Worm (Caenorhabditis elegans): ENCODE data around the gene C40A11.3.

C40A11.3 gene

DNA sequence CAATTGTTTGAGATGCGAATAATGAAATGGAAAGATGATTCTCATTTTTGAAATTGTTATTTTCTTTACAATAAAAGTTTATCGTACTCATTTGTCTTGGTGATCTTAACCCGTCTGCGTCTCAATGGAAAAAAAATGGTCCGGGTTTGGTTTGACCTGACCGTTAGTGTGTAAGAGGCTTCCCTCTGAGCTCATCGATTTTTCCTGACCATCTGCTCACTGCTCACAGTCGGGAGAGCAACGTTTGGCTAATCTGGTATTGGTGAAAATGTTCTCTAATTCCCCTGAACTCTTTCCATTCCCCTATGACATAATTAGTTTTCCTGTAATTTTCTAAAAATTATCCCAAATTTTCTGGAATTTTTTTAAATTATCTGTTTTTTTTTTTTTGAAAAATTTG lies 2.0 kb upstream of the C40A11.3 start:
- TF ChIP-seq ces-1 (GFP tag; optimal IDR thresholded peaks at IDR 0.05) (no peak), egl-13 (tag; optimal IDR thresholded peaks at IDR 0.05) (no peak), ceh-90 (tag; optimal IDR thresholded peaks at IDR 0.05) (no peak), zip-4 (GFP tag; optimal IDR thresholded peaks at IDR 0.05) (no peak), unc-130 (tag; optimal IDR thresholded peaks at IDR 0.05) (no peak), mab-9 (GFP tag; IDR thresholded peaks at IDR 0.05) (no peak), isw-1 (GFP tag; IDR thresholded peaks at IDR 0.05) (no peak), pax-3 (tag; optimal IDR thresholded peaks at IDR 0.05) (no peak), unc-30 (tag; optimal IDR thresholded peaks at IDR 0.05) (no peak), aha-1 (tag; optimal IDR thresholded peaks at IDR 0.05) (no peak), sox-4 (tag; optimal IDR thresholded peaks at IDR 0.05) (no peak), grh-1 (GFP tag; IDR thresholded peaks at IDR 0.05) (no peak), aly-2 (tag; optimal IDR thresholded peaks at IDR 0.05) (no peak), ztf-11 (tag; optimal IDR thresholded peaks at IDR 0.05) (no peak), ets-5 (GFP tag; IDR thresholded peaks at IDR 0.05) (no peak), lin-15B (tag; optimal IDR thresholded peaks at IDR 0.05) (no peak), swsn-7 (tag; optimal IDR thresholded peaks at IDR 0.05) (no peak), dpl-1 (GFP tag; optimal IDR thresholded peaks at IDR 0.05) (no peak), egl-27 (tag; optimal IDR thresholded peaks at IDR 0.05) (no peak), sptf-1 (tag; optimal IDR thresholded peaks at IDR 0.05) (no peak)

DNA sequence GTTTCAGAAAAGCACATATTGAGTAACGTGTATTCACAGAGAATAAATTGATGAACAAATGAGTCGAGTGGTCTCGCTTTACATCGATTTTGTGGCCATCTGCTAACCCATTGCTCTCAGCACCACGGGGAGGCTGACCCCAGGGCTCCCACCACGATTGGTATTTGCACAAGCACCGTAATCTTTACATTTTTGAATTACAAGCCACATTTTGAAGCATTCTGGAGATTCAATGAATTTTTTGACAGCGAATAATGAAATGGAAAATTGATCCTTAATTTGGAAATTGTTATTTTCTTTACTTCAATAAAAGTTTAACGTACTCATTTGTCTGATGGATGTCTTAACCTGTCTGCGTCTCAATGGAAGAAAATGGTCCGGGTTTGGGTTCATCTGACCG lies 4.6 kb downstream of the C40A11.3 start, which contains the start of gene C40A11.6:
C40A11.6 (minus strand) TSS at position 101 of the 400 bp plus-strand sequence.
- TF ChIP-seq ceh-88 (GFP tag; IDR thresholded peaks at IDR 0.05) (no peak), nhr-77 (tag; optimal IDR thresholded peaks at IDR 0.05) (no peak), swsn-7 (tag; optimal IDR thresholded peaks at IDR 0.05) (no peak), mef-2 (tag; optimal IDR thresholded peaks at IDR 0.05) (no peak), lin-14 (GFP tag; optimal IDR thresholded peaks at IDR 0.05) (no peak)

DNA sequence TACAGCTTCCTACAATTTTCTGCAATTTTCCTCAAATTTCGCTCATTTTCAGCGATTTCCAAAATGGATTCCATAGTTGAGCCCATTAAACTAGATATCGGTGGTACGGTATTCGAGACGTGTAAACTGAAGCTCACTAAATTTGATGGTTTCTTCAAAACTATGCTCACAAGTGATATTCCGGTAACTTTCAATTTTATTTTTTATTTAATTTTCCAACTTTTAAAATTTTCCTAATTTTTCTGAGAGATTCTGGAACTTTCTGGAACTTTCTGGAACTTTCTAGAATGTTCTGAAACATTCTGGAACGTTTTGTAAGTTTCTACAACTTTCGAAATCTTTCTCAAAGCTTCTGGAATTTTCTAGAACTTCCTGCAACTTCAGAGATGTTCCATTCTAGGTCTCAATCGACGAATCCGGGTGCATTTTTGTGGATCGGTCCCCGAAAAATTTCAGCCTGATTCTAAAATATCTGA lies 6.0 kb downstream of the C40A11.3 start, which contains the start of gene C40A11.2:
C40A11.2 (plus strand) TSS at position 51 of the 476 bp plus-strand sequence.
- TF ChIP-seq efl-1 (optimal IDR thresholded peaks at IDR 0.05) (no peak), efl-1 (GFP tag; optimal IDR thresholded peaks at IDR 0.05 in 1 of 2) (peak in 1 of 2 experiments; percentile 5), hlh-4 (tag; optimal IDR thresholded peaks at IDR 0.05) (no peak)

DNA sequence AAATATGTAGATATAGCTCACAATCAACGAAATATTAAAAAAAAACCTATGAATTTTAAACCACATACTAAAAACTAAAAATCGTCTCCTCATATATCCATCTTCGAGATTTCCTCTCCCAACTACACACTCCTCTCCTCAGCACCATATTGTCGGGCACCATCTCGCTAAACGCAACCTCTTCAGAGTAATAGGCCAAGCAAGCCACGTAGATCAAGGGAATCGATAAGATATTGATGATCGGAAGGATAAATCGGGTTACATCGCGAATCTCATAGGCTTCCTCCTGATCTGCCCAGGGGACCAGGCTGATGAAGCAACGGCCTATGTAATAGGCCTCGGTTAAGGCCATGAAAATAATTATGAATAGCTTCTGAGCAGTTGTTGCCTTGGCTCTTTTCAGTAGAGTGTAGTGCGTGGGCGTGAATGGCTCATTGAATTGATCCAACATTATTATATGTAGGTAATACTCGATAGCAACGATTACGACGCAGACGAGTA lies 9.6 kb downstream of the C40A11.3 start, which contains the start of the genes C40A11.7 and C40A11.8:
C40A11.7 (minus strand) TSS at position 101 of the 501 bp plus-strand sequence.
C40A11.8 (minus strand) TSS at position 451 of the 501 bp plus-strand sequence.
- TF ChIP-seq fkh-4 (tag; optimal IDR thresholded peaks at IDR 0.05; ENCODE audit: borderline replicate concordance) = no peak
- no peak for TF ChIP-seq zip-4 (GFP tag; optimal IDR thresholded peaks at IDR 0.05)
- TF ChIP-seq Y116A8C.19 (tag; optimal IDR thresholded peaks at IDR 0.05; ENCODE audit: borderline replicate concordance) = no peak
- TF ChIP-seq pax-3 (tag; optimal IDR thresholded peaks at IDR 0.05) = no peak
- no peak for TF ChIP-seq unc-130 (tag; optimal IDR thresholded peaks at IDR 0.05)
- TF ChIP-seq ces-1 (GFP tag; optimal IDR thresholded peaks at IDR 0.05) = no peak
- no peak for TF ChIP-seq nhr-71 (tag; optimal IDR thresholded peaks at IDR 0.05)
- no peak for TF ChIP-seq lsy-2 (tag; optimal IDR thresholded peaks at IDR 0.05)
- no peak for TF ChIP-seq C34B4.2 (tag; optimal IDR thresholded peaks at IDR 0.05)
- no peak for TF ChIP-seq unc-98 (GFP tag; IDR thresholded peaks at IDR 0.05)
- no peak for TF ChIP-seq lin-35 (GFP tag; optimal IDR thresholded peaks at IDR 0.05)
- TF ChIP-seq skn-1 (tag; optimal IDR thresholded peaks at IDR 0.05) = no peak
- TF ChIP-seq xbp-1 (tag; optimal IDR thresholded peaks at IDR 0.05) = no peak
- TF ChIP-seq efl-1 (optimal IDR thresholded peaks at IDR 0.05) = no peak
- no peak for TF ChIP-seq efl-1 (GFP tag; optimal IDR thresholded peaks at IDR 0.05 in 1 of 2)
- TF ChIP-seq nhr-84 (tag; optimal IDR thresholded peaks at IDR 0.05) = no peak
- TF ChIP-seq sox-4 (tag; optimal IDR thresholded peaks at IDR 0.05) = no peak
- TF ChIP-seq nhr-237 (tag; optimal IDR thresholded peaks at IDR 0.05) = no peak
- no peak for TF ChIP-seq ztf-4 (tag; optimal IDR thresholded peaks at IDR 0.05)
- TF ChIP-seq rnt-1 (tag; optimal IDR thresholded peaks at IDR 0.05) = no peak
